Fruit fly (Drosophila melanogaster): ENCODE results near the gene Polr2J.
A peak's percentile ranks its signal among the peaks of the same experiment; 100 is the strongest.

The Polr2J gene

DNA sequence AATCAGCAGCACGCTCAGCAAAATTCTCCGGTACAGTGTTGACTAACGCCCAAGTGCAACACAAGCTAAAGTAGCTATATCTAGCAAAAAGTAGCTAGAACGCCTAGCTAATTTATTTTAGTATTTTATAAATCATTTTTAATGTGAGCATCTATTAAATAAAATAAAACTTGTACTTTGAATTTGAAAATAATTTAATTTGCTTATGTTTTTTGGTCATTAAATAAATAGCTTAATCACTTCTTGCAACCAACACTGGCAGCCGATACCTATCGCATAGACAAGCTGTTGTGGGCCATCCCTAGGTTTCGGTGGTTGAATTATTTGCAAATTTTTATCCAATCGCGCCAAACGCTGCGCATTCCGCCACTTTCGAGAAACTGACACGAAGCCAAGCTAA lies at the start of gene Polr2J, which contains the start of gene CG15141 (continued):
- TF ChIP-seq scrt (GFP tag; optimal IDR thresholded peaks at IDR 0.05) (peak; percentile 70), CG17359 (tag; optimal IDR thresholded peaks at IDR 0.05) (peak; percentile 75), Ssrp (tag; optimal IDR thresholded peaks at IDR 0.05) (peak; percentile 89), inv (GFP tag; IDR thresholded peaks at IDR 0.05; ENCODE audit: partially characterized antibody) (peak; percentile 82), Dref (GFP tag; IDR thresholded peaks at IDR 0.05) (no peak), CG16813 (GFP tag; IDR thresholded peaks at IDR 0.05; ENCODE audit: partially characterized antibody) (peak; percentile 95), CG12942 (GFP tag; optimal IDR thresholded peaks at IDR 0.05) (peak; percentile 84), Drgx (GFP tag; IDR thresholded peaks at IDR 0.05) (peak; percentile 60), Dip3 (GFP tag; optimal IDR thresholded peaks at IDR 0.05) (peak; percentile 82), Atf6 (GFP tag; IDR thresholded peaks at IDR 0.05) (peak; percentile 88), Max (GFP tag; optimal IDR thresholded peaks at IDR 0.05) (peak; percentile 88), CG2116 (GFP tag; optimal IDR thresholded peaks at IDR 0.05) (peak; percentile 71), nerfin-2 (GFP tag; IDR thresholded peaks at IDR 0.05; ENCODE audit: partially characterized antibody) (peak; percentile 63), H15 (GFP tag; IDR thresholded peaks at IDR 0.05) (peak; percentile 88), CG12155 (GFP tag; optimal IDR thresholded peaks at IDR 0.05) (peak; percentile 85), CG7928 (GFP tag; optimal IDR thresholded peaks at IDR 0.05) (peak; percentile 68), pan (optimal IDR thresholded peaks at IDR 0.05) (no peak), pan (GFP tag; optimal IDR thresholded peaks at IDR 0.05 in 1 of 2, IDR thresholded peaks at IDR 0.05 in 1 of 2) (peak in 1 of 2 experiments; percentile 84), croc (GFP tag; conservative IDR thresholded peaks at IDR 0.05) (peak; percentile 75), prd (optimal IDR thresholded peaks at IDR 0.05) (no peak), prd (GFP tag; IDR thresholded peaks at IDR 0.05) (peak; percentile 95), dan (GFP tag; IDR thresholded peaks at IDR 0.05) (no peak), CG15011 (GFP tag; optimal IDR thresholded peaks at IDR 0.05) (peak; percentile 55), CG12391 (tag; optimal IDR thresholded peaks at IDR 0.05) (peak; percentile 96), CG6854 (GFP tag; optimal IDR thresholded peaks at IDR 0.05) (no peak), seq (GFP tag; IDR thresholded peaks at IDR 0.05) (peak; percentile 40), gt (GFP tag; IDR thresholded peaks at IDR 0.05) (peak; percentile 67; the same call in 1 of the 2 replicates), MBD-R2 (GFP tag; IDR thresholded peaks at IDR 0.05) (peak; percentile 96), CG10431 (GFP tag; optimal IDR thresholded peaks at IDR 0.05) (no peak), Abd-B (GFP tag; optimal IDR thresholded peaks at IDR 0.05) (peak; percentile 92), twi (tag; optimal IDR thresholded peaks at IDR 0.05) (no peak), hth (optimal IDR thresholded peaks at IDR 0.05) (no peak), pita (GFP tag; optimal IDR thresholded peaks at IDR 0.05) (no peak), CkIIα-i1 (GFP tag; IDR thresholded peaks at IDR 0.05) (no peak), CG11093 (GFP tag; IDR thresholded peaks at IDR 0.05) (peak; percentile 72; the same call in 2 of the 3 replicates), Ada2b (GFP tag; IDR thresholded peaks at IDR 0.05) (peak; percentile 71), unc-4 (GFP tag; IDR thresholded peaks at IDR 0.05; ENCODE audit: partially characterized antibody) (peak; percentile 89), CG17361 (GFP tag; IDR thresholded peaks at IDR 0.05) (no peak; the same call in 1 of the 3 replicates), CG12104 (GFP tag; optimal IDR thresholded peaks at IDR 0.05) (peak; percentile 56), D19B (GFP tag; optimal IDR thresholded peaks at IDR 0.05) (peak; percentile 71), Hand (GFP tag; optimal IDR thresholded peaks at IDR 0.05) (no peak), cato (GFP tag; optimal IDR thresholded peaks at IDR 0.05; ENCODE audit: borderline replicate concordance) (peak; percentile 84), CG3163 (GFP tag; optimal IDR thresholded peaks at IDR 0.05) (peak; percentile 38), pho (GFP tag; optimal IDR thresholded peaks at IDR 0.05) (peak; percentile 88), ATbp (GFP tag; optimal IDR thresholded peaks at IDR 0.05) (peak; percentile 48), CG31224 (GFP tag; IDR thresholded peaks at IDR 0.05) (peak; percentile 73), Gug (GFP tag; IDR thresholded peaks at IDR 0.05) (peak; percentile 83; the same call in 3 of the 4 replicates), otp (GFP tag; IDR thresholded peaks at IDR 0.05) (peak; percentile 75; the same call in 2 of the 3 replicates), Atf-2 (GFP tag; optimal IDR thresholded peaks at IDR 0.05) (peak; percentile 55), CG34376 (GFP tag; optimal IDR thresholded peaks at IDR 0.05) (peak; percentile 76), Oaz (GFP tag; IDR thresholded peaks at IDR 0.05) (peak; percentile 56; the same call in 1 of the 2 replicates), ase (GFP tag; IDR thresholded peaks at IDR 0.05) (peak; percentile 79)
